Fruit fly (Drosophila melanogaster) whole organism, embryonic: Measurements from ENCODE around the gene sle.

ENCODE experiments used
- Atf-2 ChIP-seq: fragments of 200-800 bp; sonication (Bioruptor generic); optimal IDR thresholded peaks from 2 replicates; lab custom pipeline; 2016; ENCODE audit warnings: missing biosample characterization, missing genetic modification characterization
- Atf6 ChIP-seq: fragments of 200-800 bp; sonication (Bioruptor generic); IDR thresholded peaks from 2 replicates; pipeline ENCODE4 v1.3.6; 2022; ENCODE audit warnings: missing biosample characterization, missing genetic modification characterization
- Blimp-1 ChIP-seq: fragments of 200-800 bp; sonication (Bioruptor generic); optimal IDR thresholded peaks from 3 replicates; lab custom pipeline; 2018; ENCODE audit warnings: missing biosample characterization, missing genetic modification characterization, mild to moderate bottlenecking, moderate library complexity, missing genetic modification reagents
- CG10543 ChIP-seq: fragments of 200-800 bp; sonication (Bioruptor generic); optimal IDR thresholded peaks from 3 replicates; lab custom pipeline; 2017; ENCODE audit warnings: missing biosample characterization, mild to moderate bottlenecking, missing genetic modification characterization, moderate library complexity
- CG12744 ChIP-seq: fragments of 200-800 bp; sonication (Bioruptor generic); optimal IDR thresholded peaks from 2 replicates; lab custom pipeline; 2016; ENCODE audit warnings: missing biosample characterization, missing genetic modification characterization
- CG13123 ChIP-seq: fragments of 200-800 bp; sonication (Bioruptor generic); optimal IDR thresholded peaks from 2 replicates; lab custom pipeline; 2016; ENCODE audit warnings: missing biosample characterization, missing genetic modification characterization
- CG14667 ChIP-seq: fragments of 200-800 bp; sonication (Bioruptor generic); IDR thresholded peaks from 2 replicates; pipeline ENCODE4 v1.3.6; 2022; ENCODE audit warnings: missing biosample characterization, missing genetic modification characterization
- CG15073 ChIP-seq: fragments of 200-800 bp; sonication (Bioruptor generic); optimal IDR thresholded peaks from 2 replicates; lab custom pipeline; 2016; ENCODE audit warnings: missing biosample characterization, missing genetic modification characterization
- CG17829 ChIP-seq: fragments of 200-800 bp; optimal IDR thresholded peaks from 2 replicates; lab custom pipeline; 2019; ENCODE audit warnings: missing biosample characterization, mild to moderate bottlenecking, missing genetic modification characterization, moderate library complexity
- CG18262 ChIP-seq: fragments of 200-800 bp; optimal IDR thresholded peaks from 3 replicates; lab custom pipeline; 2019; ENCODE audit warnings: missing biosample characterization, mild to moderate bottlenecking, missing genetic modification characterization, moderate library complexity
- CG18476 ChIP-seq: fragments of 200-800 bp; sonication (Bioruptor generic); optimal IDR thresholded peaks from 2 replicates; lab custom pipeline; 2016; ENCODE audit warnings: missing biosample characterization, mild to moderate bottlenecking, missing genetic modification characterization
- CG2199 ChIP-seq: fragments of 200-800 bp; sonication (Bioruptor generic); IDR thresholded peaks from 3 replicates; pipeline ENCODE4 v1.3.6; 2022; ENCODE audit warnings: missing biosample characterization, missing genetic modification characterization
- CG3407 ChIP-seq: fragments of 200-800 bp; sonication (Bioruptor generic); optimal IDR thresholded peaks from 2 replicates; lab custom pipeline; 2018; ENCODE audit warnings: missing biosample characterization, mild to moderate bottlenecking, missing genetic modification characterization
- CG42726 ChIP-seq: fragments of 200-800 bp; sonication (Bioruptor generic); IDR thresholded peaks from 2 replicates; pipeline ENCODE4 v1.3.6; 2022; ENCODE audit warnings: missing biosample characterization, missing genetic modification characterization; ENCODE audit not compliant: partially characterized antibody
- CG4282 ChIP-seq: fragments of 200-800 bp; sonication (Bioruptor generic); optimal IDR thresholded peaks from 2 replicates; lab custom pipeline; 2016; ENCODE audit warnings: missing biosample characterization, missing genetic modification characterization
- CG4820 ChIP-seq: fragments of 200-800 bp; sonication (Bioruptor generic); optimal IDR thresholded peaks from 3 replicates; lab custom pipeline; 2016; ENCODE audit warnings: missing biosample characterization, missing genetic modification characterization
- CG6791 ChIP-seq: fragments of 200-800 bp; sonication (Bioruptor generic); IDR thresholded peaks from 3 replicates; pipeline ENCODE4 v1.3.6; 2022; ENCODE audit warnings: missing biosample characterization, missing genetic modification characterization; ENCODE audit not compliant: partially characterized antibody
- CG6854 ChIP-seq: fragments of 200-800 bp; sonication (Bioruptor generic); optimal IDR thresholded peaks from 3 replicates; lab custom pipeline; 2017; ENCODE audit warnings: missing biosample characterization, mild to moderate bottlenecking, missing genetic modification characterization
- CG7357 ChIP-seq: fragments of 200-800 bp; sonication (Bioruptor generic); IDR thresholded peaks from 3 replicates; pipeline ENCODE4 v1.3.6; 2022; ENCODE audit warnings: missing biosample characterization, missing genetic modification characterization
- CG7556 ChIP-seq: fragments of 200-800 bp; sonication (Bioruptor generic); optimal IDR thresholded peaks from 2 replicates; lab custom pipeline; 2017; ENCODE audit warnings: missing biosample characterization, mild to moderate bottlenecking, missing genetic modification characterization
- CG8765 ChIP-seq: fragments of 200-800 bp; sonication (Bioruptor generic); IDR thresholded peaks from 2 replicates; pipeline ENCODE4 v1.3.6; 2022; ENCODE audit warnings: missing biosample characterization, missing genetic modification characterization
- Camta ChIP-seq: fragments of 200-800 bp; sonication (Bioruptor generic); optimal IDR thresholded peaks from 2 replicates; lab custom pipeline; 2016; ENCODE audit warnings: missing biosample characterization, missing genetic modification characterization
- ERR ChIP-seq: fragments of 200-800 bp; sonication (Bioruptor generic); optimal IDR thresholded peaks from 2 replicates; lab custom pipeline; 2016; ENCODE audit warnings: missing biosample characterization, missing genetic modification characterization
- HLH4C ChIP-seq: fragments of 200-800 bp; sonication (Bioruptor generic); IDR thresholded peaks from 3 replicates; pipeline ENCODE4 v1.3.6; 2022; ENCODE audit warnings: missing biosample characterization, missing genetic modification characterization; ENCODE audit not compliant: partially characterized antibody
- Hr78 ChIP-seq, 2 experiments: fragments of 200-800 bp in 1 of 2; fragments of >200 bp in 1 of 2; sonication (Bioruptor generic) in 1 of 2; optimal IDR thresholded peaks; 2 replicates each; lab custom pipeline; 2017 to 2019; ENCODE audit warnings: missing biosample characterization in 2 of 2, missing genetic modification characterization in 2 of 2, mild to moderate bottlenecking in 1 of 2, moderate library complexity in 1 of 2
- Mad ChIP-seq: fragments of 200-800 bp; sonication (Bioruptor generic); optimal IDR thresholded peaks from 2 replicates; lab custom pipeline; 2016; ENCODE audit warnings: missing biosample characterization, missing genetic modification characterization
- Max ChIP-seq: fragments of 200-800 bp; sonication (Bioruptor generic); optimal IDR thresholded peaks from 2 replicates; lab custom pipeline; 2016; ENCODE audit warnings: missing biosample characterization, mild to moderate bottlenecking, missing genetic modification characterization
- NC2α ChIP-seq: fragments of 200-800 bp; sonication (Bioruptor generic); optimal IDR thresholded peaks from 2 replicates; lab custom pipeline; 2016; ENCODE audit warnings: missing biosample characterization, missing genetic modification characterization
- Nf-YC ChIP-seq: fragments of 200-800 bp; optimal IDR thresholded peaks from 3 replicates; lab custom pipeline; 2019; ENCODE audit warnings: missing biosample characterization, mild to moderate bottlenecking, missing genetic modification characterization, moderate library complexity
- Opbp ChIP-seq: fragments of 200-800 bp; sonication (Bioruptor generic); IDR thresholded peaks from 3 replicates; pipeline ENCODE4 v1.3.6; 2022; ENCODE audit warnings: missing biosample characterization, missing genetic modification characterization; ENCODE audit not compliant: partially characterized antibody
- Optix ChIP-seq: fragments of 200-800 bp; sonication (Bioruptor generic); IDR thresholded peaks from 3 replicates; pipeline ENCODE4 v1.3.6; 2022; ENCODE audit warnings: missing biosample characterization, missing genetic modification characterization
- al ChIP-seq: fragments of 200-800 bp; sonication (Bioruptor generic); IDR thresholded peaks from 2 replicates; pipeline ENCODE4 v1.3.6; 2022; ENCODE audit warnings: missing biosample characterization, missing genetic modification characterization
- aop ChIP-seq: fragments of 200-800 bp; sonication (Bioruptor generic); IDR thresholded peaks from 2 replicates; pipeline ENCODE4 v1.3.6; 2022; ENCODE audit warnings: missing biosample characterization, missing genetic modification characterization
- ase ChIP-seq: fragments of 200-800 bp; sonication (Bioruptor generic); IDR thresholded peaks from 3 replicates; pipeline ENCODE4 v1.3.6; 2022; ENCODE audit warnings: missing biosample characterization, missing genetic modification characterization
- ash1 ChIP-seq: fragments of 200-800 bp; sonication (Bioruptor generic); optimal IDR thresholded peaks from 2 replicates; lab custom pipeline; 2018; ENCODE audit warnings: missing biosample characterization, mild to moderate bottlenecking, missing genetic modification characterization
- cas ChIP-seq: fragments of 200-800 bp; sonication (Bioruptor generic); IDR thresholded peaks from 2 replicates; pipeline ENCODE4 v1.3.6; 2022; ENCODE audit warnings: missing biosample characterization, missing genetic modification characterization
- cg ChIP-seq: fragments of 200-800 bp; sonication (Bioruptor generic); optimal IDR thresholded peaks from 3 replicates; lab custom pipeline; 2019; ENCODE audit warnings: missing biosample characterization, mild to moderate bottlenecking, missing genetic modification characterization, moderate library complexity
- chif ChIP-seq, 2 experiments: fragments of 200-800 bp; sonication (Bioruptor generic); optimal IDR thresholded peaks; 3 replicates each; lab custom pipeline; 2016; ENCODE audit warnings: missing biosample characterization in 2 of 2, missing genetic modification characterization in 2 of 2
- en ChIP-seq: fragments of 200-800 bp; sonication (Bioruptor generic); optimal IDR thresholded peaks from 2 replicates; lab custom pipeline; 2016; ENCODE audit warnings: missing biosample characterization, missing genetic modification characterization
- fd96Cb ChIP-seq: fragments of 200-800 bp; sonication (Bioruptor generic); optimal IDR thresholded peaks from 2 replicates; lab custom pipeline; 2018; ENCODE audit warnings: missing biosample characterization, mild to moderate bottlenecking, missing genetic modification characterization, moderate library complexity
- ftz-f1 ChIP-seq: fragments of 200-800 bp; sonication (Bioruptor generic); optimal IDR thresholded peaks from 2 replicates; lab custom pipeline; 2016; ENCODE audit warnings: missing biosample characterization, missing genetic modification characterization
- gce ChIP-seq: fragments of 200-800 bp; sonication (Bioruptor generic); IDR thresholded peaks from 3 replicates; pipeline ENCODE4 v1.3.6; 2022; ENCODE audit warnings: missing biosample characterization, missing genetic modification characterization
- h ChIP-seq: fragments of >200 bp; optimal IDR thresholded peaks from 2 replicates; lab custom pipeline; 2017
- jing ChIP-seq: fragments of 200-800 bp; sonication (Bioruptor generic); optimal IDR thresholded peaks from 2 replicates; lab custom pipeline; 2018; ENCODE audit warnings: missing biosample characterization, mild to moderate bottlenecking, missing genetic modification characterization
- klu ChIP-seq: fragments of 200-800 bp; sonication (Bioruptor generic); IDR thresholded peaks from 2 replicates; pipeline ENCODE4 v1.3.6; 2022; ENCODE audit warnings: missing biosample characterization, missing genetic modification characterization
- lmd ChIP-seq: fragments of 200-800 bp; sonication (Bioruptor generic); IDR thresholded peaks from 2 replicates; pipeline ENCODE4 v1.3.6; 2022; ENCODE audit warnings: missing biosample characterization, missing genetic modification characterization
- pros ChIP-seq: fragments of 200-800 bp; sonication (Bioruptor generic); optimal IDR thresholded peaks from 3 replicates; lab custom pipeline; 2019; ENCODE audit warnings: missing biosample characterization, mild to moderate bottlenecking, missing genetic modification characterization, moderate library complexity
- psq ChIP-seq: fragments of 200-800 bp; sonication (Bioruptor generic); optimal IDR thresholded peaks from 2 replicates; lab custom pipeline; 2017; ENCODE audit warnings: missing biosample characterization, missing genetic modification characterization
- ro ChIP-seq: fragments of 200-800 bp; sonication (Bioruptor generic); IDR thresholded peaks from 2 replicates; pipeline ENCODE4 v1.3.6; 2022; ENCODE audit warnings: missing biosample characterization, missing genetic modification characterization
- run ChIP-seq: fragments of 200-800 bp; sonication (Bioruptor generic); optimal IDR thresholded peaks from 3 replicates; lab custom pipeline; 2018; ENCODE audit warnings: missing biosample characterization, mild to moderate bottlenecking, missing genetic modification characterization
- scrt ChIP-seq: fragments of 200-800 bp; sonication (Bioruptor generic); optimal IDR thresholded peaks from 2 replicates; lab custom pipeline; 2018; ENCODE audit warnings: missing biosample characterization, mild to moderate bottlenecking, missing genetic modification characterization, moderate library complexity
- unpg ChIP-seq: fragments of 200-800 bp; sonication (Bioruptor generic); optimal IDR thresholded peaks from 3 replicates; lab custom pipeline; 2018; ENCODE audit warnings: missing biosample characterization, mild to moderate bottlenecking, missing genetic modification characterization, moderate library complexity

Gene sle

DNA sequence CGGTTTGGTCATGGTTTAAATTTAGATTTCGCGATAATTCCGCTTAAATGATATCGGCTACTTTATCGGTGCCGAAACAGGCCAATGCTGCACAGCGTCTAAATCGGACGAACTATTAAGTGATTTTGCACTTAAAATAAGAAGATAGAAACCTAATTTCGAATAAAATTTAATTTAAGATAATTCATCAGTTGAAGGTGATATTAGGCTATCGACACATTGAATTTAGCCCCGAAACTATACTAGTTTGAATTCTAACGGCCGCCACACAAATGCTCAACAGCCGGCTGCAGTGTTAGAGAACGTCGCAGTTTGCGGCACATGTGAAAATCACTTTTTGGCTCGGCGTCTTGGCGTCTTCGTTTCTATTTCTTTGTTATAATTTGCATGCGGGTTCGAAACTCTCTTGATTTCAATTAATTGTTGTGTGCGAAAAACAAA lies at the start of gene sle (continued):
- TF ChIP-seq Mad (GFP tag; lab: Kevin White, UChicago) (peak; percentile 67), scrt (peak; percentile 46), Camta (GFP tag; lab: Kevin White, UChicago) (peak; percentile 51), Optix (GFP tag; lab: Robert Waterston, UW) (no peak), HLH4C (GFP tag; lab: Robert Waterston, UW) (peak; percentile 67), Atf-2 (peak; percentile 14), ase (GFP tag; lab: Robert Waterston, UW) (no peak), lmd (GFP tag; lab: Robert Waterston, UW) (peak; percentile 17; the same call in 1 of the 2 replicates), pros (GFP tag; lab: Kevin White, UChicago) (peak; percentile 8), aop (GFP tag; lab: Robert Waterston, UW) (no peak), CG7556 (GFP tag; lab: Kevin White, UChicago) (no peak), CG17829 (peak; percentile 51), CG12744 (GFP tag; lab: Kevin White, UChicago) (peak; percentile 57), h (lab: Kevin White, UChicago) (no peak), Hr78 (GFP tag; optimal IDR thresholded peaks at IDR 0.05; lab: Kevin White, UChicago) (no peak), Blimp-1 (GFP tag; lab: Kevin White, UChicago) (no peak), CG15073 (GFP tag; lab: Kevin White, UChicago) (no peak), psq (no peak), ERR (GFP tag; lab: Kevin White, UChicago) (peak; percentile 49), en (GFP tag; lab: Kevin White, UChicago) (no peak), run (tag; lab: Kevin White, UChicago) (no peak), CG4820 (peak; percentile 48), CG2199 (GFP tag; lab: Robert Waterston, UW) (no peak), gce (no peak), CG6791 (no peak), fd96Cb (tag; lab: Kevin White, UChicago) (no peak), NC2α (peak; percentile 34), ro (GFP tag; lab: Robert Waterston, UW) (no peak), klu (GFP tag; lab: Robert Waterston, UW) (no peak), CG8765 (GFP tag; lab: Robert Waterston, UW) (no peak), CG4282 (GFP tag; lab: Kevin White, UChicago) (peak; percentile 56), Nf-YC (tag; lab: Kevin White, UChicago) (no peak), CG13123 (GFP tag; lab: Kevin White, UChicago) (no peak), CG6854 (GFP tag; lab: Kevin White, UChicago) (no peak), al (no peak; the same call in 1 of the 2 replicates), CG18262 (tag; lab: Kevin White, UChicago) (no peak), CG18476 (GFP tag; lab: Kevin White, UChicago) (peak; percentile 61), chif (GFP tag; optimal IDR thresholded peaks at IDR 0.05; lab: Kevin White, UChicago) (peak; percentile 48 to 57), cas (no peak), CG3407 (GFP tag; lab: Kevin White, UChicago) (no peak), ash1 (no peak), Max (GFP tag; lab: Kevin White, UChicago) (peak; percentile 86), ftz-f1 (GFP tag; lab: Kevin White, UChicago) (no peak), CG7357 (GFP tag; lab: Robert Waterston, UW) (no peak), CG10543 (peak; percentile 48), cg (GFP tag; lab: Kevin White, UChicago) (no peak), Opbp (peak; percentile 49; the same call in 2 of the 3 replicates), Atf6 (GFP tag; lab: Robert Waterston, UW) (peak; percentile 58; the same call in 1 of the 2 replicates), jing (GFP tag; lab: Kevin White, UChicago) (no peak), CG42726 (GFP tag; lab: Robert Waterston, UW) (no peak), unpg (no peak), CG14667 (no peak)
